Fruit fly (Drosophila melanogaster): Measurements from ENCODE around the gene tll.
A peak's percentile ranks its signal among the peaks of the same experiment; 100 is the strongest.

The tll gene

DNA sequence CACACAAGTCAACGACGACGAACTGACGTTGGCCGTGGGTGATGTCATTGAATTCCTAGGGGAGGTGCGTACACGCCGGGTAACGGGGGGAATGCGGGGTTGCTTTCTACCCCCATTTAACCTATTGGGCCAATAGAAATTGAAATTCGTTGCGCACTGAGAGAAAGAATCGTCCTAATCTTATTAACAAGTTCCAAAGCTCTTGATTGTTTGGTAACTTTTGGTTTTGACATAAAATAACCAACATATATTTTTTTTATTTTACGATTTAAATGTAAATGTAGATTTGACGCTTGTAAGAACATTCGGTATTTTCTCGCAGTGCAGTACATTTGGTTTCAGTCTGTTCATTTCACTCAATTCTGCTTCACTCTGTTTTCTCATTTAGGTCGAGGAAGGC lies 34.9 kb upstream of the tll start (continued):
- peak; percentile 49; the same call in 2 of the 4 replicates for TF ChIP-seq Gug (GFP tag; IDR thresholded peaks at IDR 0.05)
- TF ChIP-seq CG10267 (tag; optimal IDR thresholded peaks at IDR 0.05) = peak; percentile 83
- no peak for TF ChIP-seq CG31224 (GFP tag; IDR thresholded peaks at IDR 0.05)
- peak; percentile 54; the same call in 1 of the 2 replicates for TF ChIP-seq ranshi (GFP tag; IDR thresholded peaks at IDR 0.05)
- TF ChIP-seq CG6175 (GFP tag; IDR thresholded peaks at IDR 0.05) = no peak
- peak; percentile 42 for TF ChIP-seq wek (GFP tag; optimal IDR thresholded peaks at IDR 0.05)
- TF ChIP-seq bbx (GFP tag; IDR thresholded peaks at IDR 0.05; ENCODE audit: partially characterized antibody) = no peak
- TF ChIP-seq lab (GFP tag; optimal IDR thresholded peaks at IDR 0.05) = peak; percentile 87
- TF ChIP-seq CG1024 (GFP tag; IDR thresholded peaks at IDR 0.05) = peak; percentile 63
- TF ChIP-seq CG14441 (GFP tag; IDR thresholded peaks at IDR 0.05) = peak; percentile 67
- peak; percentile 74 for TF ChIP-seq CG5245 (GFP tag; optimal IDR thresholded peaks at IDR 0.05)
- peak; percentile 91 for TF ChIP-seq CG2712 (tag; optimal IDR thresholded peaks at IDR 0.05)
- no peak for TF ChIP-seq jigr1 (GFP tag; IDR thresholded peaks at IDR 0.05)
- peak; percentile 74 for TF ChIP-seq slp2 (GFP tag; optimal IDR thresholded peaks at IDR 0.05)
- peak; percentile 86 for TF ChIP-seq oc (tag; optimal IDR thresholded peaks at IDR 0.05)
- peak; percentile 83 for TF ChIP-seq crol (GFP tag; IDR thresholded peaks at IDR 0.05)
- peak; percentile 50 for TF ChIP-seq Vsx1 (GFP tag; optimal IDR thresholded peaks at IDR 0.05)
- no peak for TF ChIP-seq CG11398 (GFP tag; optimal IDR thresholded peaks at IDR 0.05)
- no peak for TF ChIP-seq Poxn (GFP tag; IDR thresholded peaks at IDR 0.05)
- peak; percentile 79 for TF ChIP-seq CG18619 (GFP tag; optimal IDR thresholded peaks at IDR 0.05)
- peak; percentile 79 for TF ChIP-seq wdn (GFP tag; IDR thresholded peaks at IDR 0.05)
- peak; percentile 71 for TF ChIP-seq Dek (tag; optimal IDR thresholded peaks at IDR 0.05)
- TF ChIP-seq Hr78 (GFP tag; optimal IDR thresholded peaks at IDR 0.05) = peak in 1 of 2 experiments; percentile 65
- peak; percentile 80 for TF ChIP-seq CG12155 (GFP tag; optimal IDR thresholded peaks at IDR 0.05)
- peak; percentile 70 for TF ChIP-seq E2f2 (GFP tag; IDR thresholded peaks at IDR 0.05)
- no peak for TF ChIP-seq nom (GFP tag; optimal IDR thresholded peaks at IDR 0.05)
- TF ChIP-seq CG10543 (GFP tag; optimal IDR thresholded peaks at IDR 0.05) = peak; percentile 11
- peak; percentile 70; the same call in 2 of the 3 replicates for TF ChIP-seq ken (GFP tag; IDR thresholded peaks at IDR 0.05)
- peak; percentile 40 for TF ChIP-seq CG10274 (GFP tag; optimal IDR thresholded peaks at IDR 0.05)
- peak; percentile 91 for TF ChIP-seq Sox102F (GFP tag; optimal IDR thresholded peaks at IDR 0.05)
- peak; percentile 68 for TF ChIP-seq CG9932 (GFP tag; IDR thresholded peaks at IDR 0.05)
- peak; percentile 85 for TF ChIP-seq CG17829 (tag; optimal IDR thresholded peaks at IDR 0.05)
- peak; percentile 81 for TF ChIP-seq dysf (GFP tag; IDR thresholded peaks at IDR 0.05)
- TF ChIP-seq CG17359 (tag; optimal IDR thresholded peaks at IDR 0.05) = peak; percentile 85
- peak; percentile 78 for TF ChIP-seq CG14050 (GFP tag; IDR thresholded peaks at IDR 0.05)
- peak; percentile 16 for TF ChIP-seq stwl (tag; optimal IDR thresholded peaks at IDR 0.05)
- peak; percentile 71 for TF ChIP-seq CG10959 (GFP tag; IDR thresholded peaks at IDR 0.05)
- peak; percentile 66 for TF ChIP-seq CG12236 (GFP tag; optimal IDR thresholded peaks at IDR 0.05)
- peak; percentile 82 for TF ChIP-seq Six4 (GFP tag; optimal IDR thresholded peaks at IDR 0.05)
- peak; percentile 53 for TF ChIP-seq sima (GFP tag; optimal IDR thresholded peaks at IDR 0.05)
- peak; percentile 76 for TF ChIP-seq tgo (GFP tag; IDR thresholded peaks at IDR 0.05)
- TF ChIP-seq pfk (GFP tag; optimal IDR thresholded peaks at IDR 0.05) = no peak
- no peak for TF ChIP-seq CG9876 (GFP tag; optimal IDR thresholded peaks at IDR 0.05)
- peak; percentile 84 for TF ChIP-seq CG14710 (tag; optimal IDR thresholded peaks at IDR 0.05)
- TF ChIP-seq CG13424 (tag; optimal IDR thresholded peaks at IDR 0.05) = peak; percentile 90
- peak; percentile 59 for TF ChIP-seq kay (GFP tag; optimal IDR thresholded peaks at IDR 0.05)
- TF ChIP-seq CG4328 (GFP tag; optimal IDR thresholded peaks at IDR 0.05) = peak; percentile 56
- TF ChIP-seq H15 (GFP tag; IDR thresholded peaks at IDR 0.05) = peak; percentile 74; the same call in 2 of the 3 replicates
- TF ChIP-seq vfl (GFP tag; optimal IDR thresholded peaks at IDR 0.05) = peak; percentile 28
- TF ChIP-seq Meics (GFP tag; optimal IDR thresholded peaks at IDR 0.05) = peak; percentile 82
- TF ChIP-seq z (GFP tag; IDR thresholded peaks at IDR 0.05) = peak; percentile 59; the same call in 1 of the 3 replicates
